Fruit fly (Drosophila melanogaster) whole organism, wandering third instar larva: ENCODE results near the gene gdl.

ENCODE experiments used
- Abd-B ChIP-seq: fragments of >200 bp; optimal IDR thresholded peaks from 2 replicates; lab custom pipeline; 2017; ENCODE audit warnings: missing biosample characterization, missing genetic modification characterization
- CG32264 ChIP-seq: fragments of 200-800 bp; sonication (Bioruptor generic); optimal IDR thresholded peaks from 2 replicates; lab custom pipeline; 2016; ENCODE audit warnings: missing biosample characterization, missing genetic modification characterization
- CG9705 ChIP-seq: fragments of 200-800 bp; sonication (Bioruptor generic); optimal IDR thresholded peaks from 2 replicates; lab custom pipeline; 2018; ENCODE audit warnings: missing biosample characterization, mild to moderate bottlenecking, missing genetic modification characterization
- CrebA ChIP-seq: fragments of 200-800 bp; sonication (Bioruptor generic); optimal IDR thresholded peaks from 2 replicates; lab custom pipeline; 2016; ENCODE audit warnings: missing biosample characterization, mild to moderate bottlenecking, missing genetic modification characterization, borderline replicate concordance
- Dfd ChIP-seq: fragments of >200 bp; optimal IDR thresholded peaks from 2 replicates; lab custom pipeline; 2017; ENCODE audit warnings: missing biosample characterization, missing genetic modification characterization
- Dif ChIP-seq: fragments of 200-275, 200-300 bp; sonication (Bioruptor generic); optimal IDR thresholded peaks from 2 replicates; lab custom pipeline; 2018; ENCODE audit warnings: missing biosample characterization, missing genetic modification characterization; ENCODE audit not compliant: partially characterized antibody
- GATAd ChIP-seq: sonication (Bioruptor generic); optimal IDR thresholded peaks from 2 replicates; lab custom pipeline; 2016; ENCODE audit warnings: missing biosample characterization, missing genetic modification characterization
- HLH106 ChIP-seq: fragments of 200-800 bp; optimal IDR thresholded peaks from 3 replicates; lab custom pipeline; 2019; ENCODE audit warnings: missing biosample characterization, mild to moderate bottlenecking, missing genetic modification characterization, moderate library complexity
- Hnf4 ChIP-seq: fragments of 200-800 bp; sonication (Bioruptor generic); optimal IDR thresholded peaks from 2 replicates; lab custom pipeline; 2016; ENCODE audit warnings: missing biosample characterization, mild to moderate bottlenecking, missing genetic modification characterization
- Hr78 ChIP-seq: fragments of >200 bp; optimal IDR thresholded peaks from 2 replicates; lab custom pipeline; 2017; ENCODE audit warnings: missing biosample characterization, missing genetic modification characterization
- Hr83 ChIP-seq: fragments of 200-300 bp; sonication (Bioruptor generic); optimal IDR thresholded peaks from 2 replicates; lab custom pipeline; 2016; ENCODE audit warnings: missing biosample characterization, mild to moderate bottlenecking, missing genetic modification characterization, moderate library complexity; ENCODE audit not compliant: poor library complexity, severe bottlenecking
- Jra ChIP-seq: sonication (Bioruptor generic); optimal IDR thresholded peaks from 2 replicates; lab custom pipeline; 2016; ENCODE audit warnings: missing biosample characterization, missing genetic modification characterization
- Mio ChIP-seq: sonication (Bioruptor generic); optimal IDR thresholded peaks from 2 replicates; lab custom pipeline; 2016; ENCODE audit warnings: missing biosample characterization, missing genetic modification characterization
- Myc ChIP-seq: fragments of >200 bp; optimal IDR thresholded peaks from 2 replicates; lab custom pipeline; 2017
- N ChIP-seq: fragments of >200 bp; optimal IDR thresholded peaks from 2 replicates; lab custom pipeline; 2018; ENCODE audit warnings: missing biosample characterization, missing external identifiers, missing genetic modification characterization
- OdsH ChIP-seq: fragments of 200-800 bp; sonication (Bioruptor generic); optimal IDR thresholded peaks from 2 replicates; lab custom pipeline; 2016; ENCODE audit warnings: missing biosample characterization, mild to moderate bottlenecking, missing genetic modification characterization
- Rel ChIP-seq, 2 experiments: fragments of 200-800 bp; sonication (Bioruptor generic) in 1 of 2; optimal IDR thresholded peaks; 2 replicates in 1 of 2; 3 replicates in 1 of 2; lab custom pipeline; 2016 to 2019; ENCODE audit warnings: mild to moderate bottlenecking in 2 of 2, missing biosample characterization in 2 of 2, missing genetic modification characterization in 2 of 2, moderate library complexity in 1 of 2
- Sp1 ChIP-seq: fragments of 200-800 bp; sonication (Bioruptor generic); optimal IDR thresholded peaks from 3 replicates; lab custom pipeline; 2019; ENCODE audit warnings: missing biosample characterization, mild to moderate bottlenecking, missing genetic modification characterization, moderate library complexity
- Vsx2 ChIP-seq: fragments of 200-300, 225-300 bp; sonication (Bioruptor generic); optimal IDR thresholded peaks from 2 replicates; lab custom pipeline; 2018; ENCODE audit warnings: missing biosample characterization, missing genetic modification characterization; ENCODE audit not compliant: partially characterized antibody
- br ChIP-seq: fragments of 200-800 bp; sonication (Bioruptor generic); optimal IDR thresholded peaks from 2 replicates; lab custom pipeline; 2016; ENCODE audit warnings: missing biosample characterization, missing genetic modification characterization
- brk ChIP-seq: fragments of 200-800 bp; sonication (Bioruptor generic); optimal IDR thresholded peaks from 2 replicates; lab custom pipeline; 2016; ENCODE audit warnings: missing biosample characterization, mild to moderate bottlenecking, missing genetic modification characterization
- dl ChIP-seq, 2 experiments: fragments of 175-275, 200-275 bp in 1 of 2; fragments of 200-275 bp in 1 of 2; sonication (Bioruptor generic); optimal IDR thresholded peaks; lab custom pipeline; 2018; ENCODE audit warnings: mild to moderate bottlenecking in 2 of 2, missing biosample characterization in 2 of 2, missing genetic modification characterization in 2 of 2, moderate library complexity in 2 of 2; ENCODE audit not compliant: partially characterized antibody in 2 of 2, insufficient read depth in 1 of 2
- dmrt93B ChIP-seq: fragments of 200-800 bp; sonication (Bioruptor generic); optimal IDR thresholded peaks from 2 replicates; lab custom pipeline; 2018; ENCODE audit warnings: missing biosample characterization, mild to moderate bottlenecking, missing genetic modification characterization
- dsf ChIP-seq: sonication (Bioruptor generic); optimal IDR thresholded peaks from 2 replicates; lab custom pipeline; 2016; ENCODE audit warnings: missing biosample characterization, missing genetic modification characterization, borderline replicate concordance
- ey ChIP-seq: fragments of 200-800 bp; sonication (Bioruptor generic); optimal IDR thresholded peaks from 2 replicates; lab custom pipeline; 2016; ENCODE audit warnings: missing biosample characterization, missing genetic modification characterization
- foxo ChIP-seq, 2 experiments: fragments of 200-800 bp; sonication (Bioruptor generic); optimal IDR thresholded peaks; 2 replicates in 1 of 2; 3 replicates in 1 of 2; lab custom pipeline; 2016 to 2017; ENCODE audit warnings: missing biosample characterization in 2 of 2, missing genetic modification characterization in 2 of 2
- fru ChIP-seq: fragments of 200-800 bp; sonication (Bioruptor generic); optimal IDR thresholded peaks from 3 replicates; lab custom pipeline; 2016; ENCODE audit warnings: missing biosample characterization, mild to moderate bottlenecking, missing genetic modification characterization
- h ChIP-seq: fragments of 200-800 bp; sonication (Bioruptor generic); optimal IDR thresholded peaks from 3 replicates; lab custom pipeline; 2016; ENCODE audit warnings: missing biosample characterization, mild to moderate bottlenecking, missing genetic modification characterization
- jim ChIP-seq: fragments of 175-275, 200-325 bp; sonication (Bioruptor generic); optimal IDR thresholded peaks from 2 replicates; lab custom pipeline; 2016; ENCODE audit warnings: missing biosample characterization, mild to moderate bottlenecking, missing genetic modification characterization
- lola ChIP-seq: fragments of >200 bp; optimal IDR thresholded peaks from 2 replicates; lab custom pipeline; 2017; ENCODE audit warnings: missing biosample characterization, missing genetic modification characterization
- pan ChIP-seq: fragments of >200 bp; optimal IDR thresholded peaks from 2 replicates; lab custom pipeline; 2017
- psq ChIP-seq: fragments of 200-800 bp; sonication (Bioruptor generic); optimal IDR thresholded peaks from 3 replicates; lab custom pipeline; 2017; ENCODE audit warnings: missing biosample characterization, mild to moderate bottlenecking, missing genetic modification characterization, moderate library complexity
- rgr ChIP-seq: fragments of 200-800 bp; sonication (Bioruptor generic); optimal IDR thresholded peaks from 3 replicates; lab custom pipeline; 2016; ENCODE audit warnings: missing biosample characterization, mild to moderate bottlenecking, missing genetic modification characterization
- sage ChIP-seq: fragments of 200-800 bp; sonication (Bioruptor generic); optimal IDR thresholded peaks from 2 replicates; lab custom pipeline; 2016; ENCODE audit warnings: missing biosample characterization, mild to moderate bottlenecking, missing genetic modification characterization
- sv ChIP-seq: fragments of 200-800 bp; sonication (Bioruptor generic); optimal IDR thresholded peaks from 3 replicates; lab custom pipeline; 2016; ENCODE audit warnings: missing biosample characterization, missing genetic modification characterization
- tai ChIP-seq: sonication (Bioruptor generic); optimal IDR thresholded peaks from 2 replicates; lab custom pipeline; 2016; ENCODE audit warnings: missing biosample characterization, missing genetic modification characterization
- usp ChIP-seq: fragments of >200 bp; optimal IDR thresholded peaks from 2 replicates; lab custom pipeline; 2017; ENCODE audit warnings: missing biosample characterization, missing genetic modification characterization
- woc ChIP-seq: sonication (Bioruptor generic); optimal IDR thresholded peaks from 2 replicates; lab custom pipeline; 2016; ENCODE audit warnings: missing biosample characterization, mild to moderate bottlenecking, missing genetic modification characterization

gdl gene

DNA sequence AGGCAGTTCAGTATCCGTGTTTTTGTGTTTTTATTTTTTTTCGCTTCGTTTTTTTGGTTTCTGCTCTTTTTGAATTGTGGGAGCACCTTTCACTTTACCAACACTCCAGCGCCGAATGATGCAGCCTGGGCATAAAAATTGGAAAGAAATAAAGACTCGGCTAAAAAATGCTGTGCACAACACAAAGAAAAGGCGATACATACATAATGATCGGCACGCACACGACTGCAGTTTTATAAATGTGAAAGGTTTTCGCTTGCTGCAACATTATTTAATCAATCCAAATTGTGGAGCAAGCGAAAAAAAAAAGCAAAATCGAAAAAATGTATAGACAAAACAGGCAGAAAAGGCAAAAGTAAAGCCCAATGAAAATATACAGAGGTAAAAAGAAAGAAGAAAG, 33.8 kb downstream of the gdl start:
- TF ChIP-seq Myc (lab: Kevin White, UChicago) (no peak), CG9705 (no peak), brk (GFP tag; lab: Kevin White, UChicago) (no peak), GATAd (no peak), br (GFP tag; lab: Kevin White, UChicago) (no peak), Hr83 (GFP tag; lab: Kevin White, UChicago) (no peak), sv (GFP tag; lab: Kevin White, UChicago) (no peak), sage (GFP tag; lab: Kevin White, UChicago) (no peak), Rel (GFP tag; optimal IDR thresholded peaks at IDR 0.05; lab: Kevin White, UChicago) (no peak), Rel (tag; optimal IDR thresholded peaks at IDR 0.05; lab: Kevin White, UChicago) (no peak), OdsH (no peak), h (GFP tag; lab: Kevin White, UChicago) (no peak), lola (GFP tag; lab: Kevin White, UChicago) (no peak)

DNA sequence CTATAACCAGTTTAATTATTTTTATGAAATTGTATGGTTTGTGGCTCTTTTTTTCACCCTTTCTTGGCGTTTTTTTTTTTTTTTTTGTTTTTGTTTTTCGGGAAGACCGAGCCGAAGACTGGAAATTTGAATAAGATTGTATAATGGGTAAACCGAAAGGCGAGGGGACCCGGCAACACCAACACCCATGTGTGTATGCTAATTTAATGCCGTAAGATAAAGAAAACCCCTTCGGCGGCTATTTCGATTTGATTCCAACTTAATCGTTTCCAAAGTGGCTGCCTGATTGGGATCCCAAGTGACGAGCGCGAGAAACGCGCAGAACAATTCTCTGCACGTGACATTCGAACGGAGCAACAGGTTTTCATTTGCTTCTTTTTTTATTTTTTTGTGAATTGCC, 34.2 kb downstream of the gdl start:
- TF ChIP-seq brk (GFP tag; lab: Kevin White, UChicago), result no peak
- TF ChIP-seq Jra (GFP tag; lab: Kevin White, UChicago), result no peak
- no peak for TF ChIP-seq fru
- no peak for TF ChIP-seq GATAd
- no peak for TF ChIP-seq rgr (GFP tag; lab: Kevin White, UChicago)
- TF ChIP-seq Hr83 (GFP tag; lab: Kevin White, UChicago), result no peak
- TF ChIP-seq Myc (lab: Kevin White, UChicago), result no peak
- TF ChIP-seq Dfd (GFP tag; lab: Kevin White, UChicago), result no peak
- TF ChIP-seq br (GFP tag; lab: Kevin White, UChicago), result no peak
- TF ChIP-seq Mio (GFP tag; lab: Kevin White, UChicago), result no peak
- no peak for TF ChIP-seq ey (GFP tag; lab: Kevin White, UChicago)
- no peak for TF ChIP-seq Abd-B
- TF ChIP-seq pan, result no peak
- TF ChIP-seq sage (GFP tag; lab: Kevin White, UChicago), result no peak
- no peak for TF ChIP-seq Rel (GFP tag; optimal IDR thresholded peaks at IDR 0.05; lab: Kevin White, UChicago)
- no peak for TF ChIP-seq Rel (tag; optimal IDR thresholded peaks at IDR 0.05; lab: Kevin White, UChicago)
- TF ChIP-seq CrebA (GFP tag; lab: Kevin White, UChicago), result no peak
- TF ChIP-seq jim (GFP tag; lab: Kevin White, UChicago), result no peak
- TF ChIP-seq OdsH, result no peak
- TF ChIP-seq Sp1 (GFP tag; lab: Kevin White, UChicago), result no peak
- no peak for TF ChIP-seq dmrt93B (GFP tag; lab: Kevin White, UChicago)

DNA sequence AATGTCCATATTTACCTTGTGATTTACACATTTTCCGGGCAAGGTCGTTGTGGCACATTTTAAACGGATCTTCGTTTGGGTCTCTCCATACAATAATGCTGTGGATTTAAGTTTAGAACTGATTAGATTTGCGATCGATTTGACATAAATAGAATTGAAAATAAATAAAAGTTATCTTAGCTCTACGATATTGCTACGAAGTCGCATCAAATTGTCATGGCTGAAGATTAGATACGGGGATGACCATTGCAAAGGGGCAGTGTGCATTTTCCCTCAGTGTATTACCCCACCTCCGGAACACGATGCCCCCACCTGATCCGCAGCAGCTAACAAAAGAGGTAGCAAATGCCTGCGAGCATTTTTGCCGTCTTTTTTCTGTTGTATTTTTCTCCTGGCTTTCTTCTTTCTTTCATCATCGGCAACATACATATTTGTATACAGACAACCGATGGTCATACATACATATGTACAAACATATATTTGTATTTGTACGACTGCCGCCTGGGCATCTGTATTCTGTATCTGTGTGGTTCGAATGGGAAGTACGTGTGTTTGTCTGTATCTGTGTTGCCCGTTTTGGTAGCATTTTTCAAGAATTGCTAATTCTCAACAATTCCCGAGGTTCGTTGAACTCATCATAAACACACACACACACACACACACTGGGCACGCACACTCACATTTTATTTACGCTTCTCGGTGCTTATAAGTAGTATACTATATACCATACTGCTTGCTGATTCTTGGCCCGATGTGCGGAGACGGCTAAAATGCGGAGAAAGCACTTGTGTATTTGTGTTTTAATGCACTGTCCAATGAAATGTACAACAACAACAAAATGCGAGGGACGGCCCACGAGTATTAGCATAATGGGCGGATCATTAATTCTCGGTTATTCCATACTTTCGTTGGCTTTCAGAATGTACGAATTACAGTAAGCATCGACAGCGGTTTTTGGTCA, 35.5 kb downstream of the gdl start:
- TF ChIP-seq Hnf4 (GFP tag; lab: Kevin White, UChicago), result peak; percentile 0
- TF ChIP-seq dl (GFP tag; optimal IDR thresholded peaks at IDR 0.05; lab: Kevin White, UChicago; ENCODE audit: insufficient read depth in 1 of 2, partially characterized antibody in 2 of 2), result no peak
- TF ChIP-seq pan, result no peak
- no peak for TF ChIP-seq GATAd
- peak; percentile 37 for TF ChIP-seq ey (GFP tag; lab: Kevin White, UChicago)
- TF ChIP-seq dmrt93B (GFP tag; lab: Kevin White, UChicago), result no peak
- no peak for TF ChIP-seq brk (GFP tag; lab: Kevin White, UChicago)
- TF ChIP-seq CrebA (GFP tag; lab: Kevin White, UChicago), result no peak
- TF ChIP-seq Dfd (GFP tag; lab: Kevin White, UChicago), result no peak
- TF ChIP-seq sage (GFP tag; lab: Kevin White, UChicago), result no peak
- TF ChIP-seq OdsH, result peak; percentile 12
- no peak for TF ChIP-seq Dif (GFP tag; lab: Kevin White, UChicago)
- TF ChIP-seq jim (GFP tag; lab: Kevin White, UChicago), result peak; percentile 15
- TF ChIP-seq dsf (GFP tag; lab: Kevin White, UChicago), result no peak
- TF ChIP-seq usp (GFP tag; lab: Kevin White, UChicago), result no peak
- TF ChIP-seq N (GFP tag; lab: Kevin White, UChicago), result no peak
- TF ChIP-seq Rel (GFP tag; optimal IDR thresholded peaks at IDR 0.05; lab: Kevin White, UChicago), result no peak
- TF ChIP-seq Rel (tag; optimal IDR thresholded peaks at IDR 0.05; lab: Kevin White, UChicago), result peak; percentile 53
- no peak for TF ChIP-seq Vsx2 (GFP tag; lab: Kevin White, UChicago)
- no peak for TF ChIP-seq Myc (lab: Kevin White, UChicago)
- no peak for TF ChIP-seq sv (GFP tag; lab: Kevin White, UChicago)
- no peak for TF ChIP-seq CG32264 (GFP tag; lab: Kevin White, UChicago)
- TF ChIP-seq CG9705, result no peak
- TF ChIP-seq Abd-B, result no peak
- TF ChIP-seq rgr (GFP tag; lab: Kevin White, UChicago), result peak; percentile 20
- no peak for TF ChIP-seq Hr78 (GFP tag; lab: Kevin White, UChicago)
- TF ChIP-seq lola (GFP tag; lab: Kevin White, UChicago), result no peak
- peak; percentile 37 for TF ChIP-seq fru
- TF ChIP-seq foxo (GFP tag; optimal IDR thresholded peaks at IDR 0.05; lab: Kevin White, UChicago), result peak in 1 of 2 experiments; percentile 39
- TF ChIP-seq Sp1 (GFP tag; lab: Kevin White, UChicago), result peak; percentile 16
- TF ChIP-seq Hr83 (GFP tag; lab: Kevin White, UChicago), result no peak
- peak; percentile 53 for TF ChIP-seq psq (GFP tag; lab: Kevin White, UChicago)
- TF ChIP-seq h (GFP tag; lab: Kevin White, UChicago), result no peak
- peak; percentile 39 for TF ChIP-seq woc (GFP tag; lab: Kevin White, UChicago)
- no peak for TF ChIP-seq Mio (GFP tag; lab: Kevin White, UChicago)
- no peak for TF ChIP-seq tai (GFP tag; lab: Kevin White, UChicago)
- no peak for TF ChIP-seq Jra (GFP tag; lab: Kevin White, UChicago)
- TF ChIP-seq HLH106 (tag; lab: Kevin White, UChicago), result peak; percentile 35
- TF ChIP-seq br (GFP tag; lab: Kevin White, UChicago), result peak; percentile 21
- TF ChIP-seq, all 38 proteins: peak for 13
